Worm (Caenorhabditis elegans): ENCODE measurements around the gene Y39B6A.34.

ce11 chrV:19047442-19047841, 46.6 kb downstream of the Y39B6A.34 start:
- TF ChIP-seq R02D3.7 (tag; optimal IDR thresholded peaks at IDR 0.05) (no peak), sea-2 (GFP tag; optimal IDR thresholded peaks at IDR 0.05) (no peak), nhr-11 (tag; optimal IDR thresholded peaks at IDR 0.05) (no peak), egl-27 (tag; optimal IDR thresholded peaks at IDR 0.05) (no peak)
